Fruit fly (Drosophila melanogaster) whole organism, prepupa: ENCODE results near the gene CG8353.

Source experiments
- Blimp-1 ChIP-seq: fragments of 200-800 bp; sonication (Bioruptor generic); optimal IDR thresholded peaks from 3 replicates; lab custom pipeline; 2017; ENCODE audit warnings: missing biosample characterization, missing genetic modification characterization, mild to moderate bottlenecking, moderate library complexity, missing genetic modification reagents
- CG11762 ChIP-seq: fragments of 200-800 bp; sonication (Bioruptor generic); optimal IDR thresholded peaks from 3 replicates; lab custom pipeline; 2016; ENCODE audit warnings: missing biosample characterization, missing genetic modification characterization; ENCODE audit not compliant: insufficient read depth
- CG15336 ChIP-seq: fragments of 200-800 bp; sonication (Bioruptor generic); IDR thresholded peaks from 2 replicates; pipeline ENCODE4 v1.3.6; 2022; ENCODE audit warnings: missing biosample characterization, missing genetic modification characterization
- CG6792 ChIP-seq: fragments of 200-800 bp; sonication (Bioruptor generic); optimal IDR thresholded peaks from 3 replicates; lab custom pipeline; 2016; ENCODE audit warnings: missing biosample characterization, missing genetic modification characterization
- CG8319 ChIP-seq: fragments of 200-800 bp; sonication (Bioruptor generic); optimal IDR thresholded peaks from 3 replicates; lab custom pipeline; 2016; ENCODE audit warnings: missing biosample characterization, missing genetic modification characterization
- Lpt ChIP-seq: fragments of 200-800 bp; sonication (Bioruptor generic); optimal IDR thresholded peaks from 3 replicates; lab custom pipeline; 2016; ENCODE audit warnings: missing biosample characterization, missing genetic modification characterization

dm6 chr2L:8212666-8213270, 1.1 kb upstream of the CG8353 start, which contains the start of the genes CG8372 and CG8360:
- TF ChIP-seq CG11762: peak; percentile 99
- peak; percentile 99 for TF ChIP-seq CG6792 (GFP tag; lab: Kevin White, UChicago)
- TF ChIP-seq Blimp-1 (GFP tag; lab: Kevin White, UChicago): peak; percentile 96
- peak; percentile 99 for TF ChIP-seq CG15336 (GFP tag; lab: Robert Waterston, UW)
- peak; percentile 98 for TF ChIP-seq Lpt (GFP tag; lab: Kevin White, UChicago)
- peak; percentile 99 for TF ChIP-seq CG8319 (GFP tag; lab: Kevin White, UChicago)
